Fruit fly (Drosophila melanogaster): Measurements from ENCODE around the gene Gr77a.

Gene Gr77a

dm6 chr3L:20730323-20731238, 8.6 kb downstream of the Gr77a start, which contains the start of gene CG13252 (continued):
- TF ChIP-seq CG10959 (GFP tag; IDR thresholded peaks at IDR 0.05) (no peak), CG6175 (GFP tag; IDR thresholded peaks at IDR 0.05) (no peak), HLH3B (GFP tag; IDR thresholded peaks at IDR 0.05) (0 out of 2 replicates have a peak, but pooled peaks have one; percentile 6), exex (tag; optimal IDR thresholded peaks at IDR 0.05) (peak; percentile 20), hkb (optimal IDR thresholded peaks at IDR 0.05) (no peak), hkb (GFP tag; IDR thresholded peaks at IDR 0.05) (no peak; the same call in 1 of the 2 replicates), kni (GFP tag; optimal IDR thresholded peaks at IDR 0.05) (peak; percentile 77), tin (GFP tag; optimal IDR thresholded peaks at IDR 0.05) (no peak), Hmr (GFP tag; optimal IDR thresholded peaks at IDR 0.05) (peak; percentile 27), rib (GFP tag; IDR thresholded peaks at IDR 0.05) (no peak), ara (GFP tag; IDR thresholded peaks at IDR 0.05) (no peak), Oli (tag; optimal IDR thresholded peaks at IDR 0.05) (no peak), Hsf (GFP tag; optimal IDR thresholded peaks at IDR 0.05) (peak; percentile 10), salm (tag; optimal IDR thresholded peaks at IDR 0.05) (no peak), CG14441 (GFP tag; IDR thresholded peaks at IDR 0.05) (peak; percentile 42; the same call in 1 of the 2 replicates), CG6813 (GFP tag; optimal IDR thresholded peaks at IDR 0.05) (peak; percentile 31), CG7786 (GFP tag; optimal IDR thresholded peaks at IDR 0.05) (no peak), gro (GFP tag; optimal IDR thresholded peaks at IDR 0.05) (no peak), Taf1 (GFP tag; IDR thresholded peaks at IDR 0.05) (no peak), caup (GFP tag; optimal IDR thresholded peaks at IDR 0.05; ENCODE audit: severe bottlenecking) (peak; percentile 55), Nf-YB (GFP tag; optimal IDR thresholded peaks at IDR 0.05) (no peak), CG7271 (tag; optimal IDR thresholded peaks at IDR 0.05) (no peak), en (GFP tag; optimal IDR thresholded peaks at IDR 0.05) (no peak), CG17912 (GFP tag; optimal IDR thresholded peaks at IDR 0.05) (peak; percentile 62), Fer3 (tag; optimal IDR thresholded peaks at IDR 0.05) (peak; percentile 37), ro (GFP tag; IDR thresholded peaks at IDR 0.05) (no peak), slbo (GFP tag; IDR thresholded peaks at IDR 0.05) (no peak), CG9876 (GFP tag; optimal IDR thresholded peaks at IDR 0.05) (no peak), CG12104 (GFP tag; optimal IDR thresholded peaks at IDR 0.05) (peak; percentile 44), CG31365 (tag; optimal IDR thresholded peaks at IDR 0.05) (no peak), CG18599 (GFP tag; optimal IDR thresholded peaks at IDR 0.05) (no peak), CG12236 (GFP tag; optimal IDR thresholded peaks at IDR 0.05) (no peak), Optix (GFP tag; IDR thresholded peaks at IDR 0.05) (no peak), Awh (GFP tag; IDR thresholded peaks at IDR 0.05) (peak; percentile 48; the same call in 1 of the 2 replicates), gem (tag; optimal IDR thresholded peaks at IDR 0.05) (peak; percentile 11), CG34422 (GFP tag; IDR thresholded peaks at IDR 0.05) (peak; percentile 12; the same call in 1 of the 3 replicates), HLH4C (GFP tag; IDR thresholded peaks at IDR 0.05; ENCODE audit: partially characterized antibody) (no peak), Opbp (GFP tag; IDR thresholded peaks at IDR 0.05; ENCODE audit: partially characterized antibody) (no peak), CG9727 (GFP tag; optimal IDR thresholded peaks at IDR 0.05) (no peak), Dip2 (GFP tag; IDR thresholded peaks at IDR 0.05) (no peak), CG4730 (GFP tag; IDR thresholded peaks at IDR 0.05) (no peak), tap (tag; optimal IDR thresholded peaks at IDR 0.05) (peak; percentile 18), CG12744 (GFP tag; optimal IDR thresholded peaks at IDR 0.05) (no peak), lola (GFP tag; optimal IDR thresholded peaks at IDR 0.05) (no peak), CoRest (tag; optimal IDR thresholded peaks at IDR 0.05) (peak; percentile 45), Asciz (GFP tag; optimal IDR thresholded peaks at IDR 0.05) (peak; percentile 58), dmrt11E (tag; optimal IDR thresholded peaks at IDR 0.05) (no peak), fd3F (GFP tag; optimal IDR thresholded peaks at IDR 0.05) (peak; percentile 36)
